Worm (Caenorhabditis elegans) whole organism, L4 larva: ENCODE data around the gene F08D12.12.

Source experiments
- F10B5.3 ChIP-seq: sonication (generic microtip); optimal IDR thresholded peaks from 2 replicates; lab custom pipeline; 2016; ENCODE audit warnings: mild to moderate bottlenecking, missing genetic modification characterization, missing compliant biosample characterization
- F26F4.8 ChIP-seq: fragments of 200-800 bp; sonication (Bioruptor generic); conservative IDR thresholded peaks from 2 replicates; pipeline ENCODE4 v1.3.6; 2022; ENCODE audit warnings: missing genetic modification characterization, missing compliant biosample characterization
- F49E8.2 ChIP-seq: sonication (generic microtip); optimal IDR thresholded peaks from 2 replicates; lab custom pipeline; 2016; ENCODE audit warnings: missing compliant biosample characterization, mild to moderate bottlenecking, missing genetic modification characterization, borderline replicate concordance
- Y75B8A.6 ChIP-seq: fragments of 200-800 bp; sonication (Bioruptor generic); IDR thresholded peaks from 2 replicates; pipeline ENCODE4 v1.3.6; 2022; ENCODE audit warnings: missing genetic modification reagents, missing genetic modification characterization, missing compliant biosample characterization
- ZK546.5 ChIP-seq, 2 experiments: sonication (generic microtip); optimal IDR thresholded peaks; 2 replicates each; lab custom pipeline; 2017; ENCODE audit warnings: missing biosample characterization in 2 of 2, missing genetic modification characterization in 2 of 2
- aha-1 ChIP-seq: fragments of 150-350 bp; peaks from one replicate; lab custom pipeline; 2014; ENCODE audit warnings: missing biosample characterization, missing genetic modification characterization
- aly-2 ChIP-seq: sonication (generic microtip); optimal IDR thresholded peaks from 2 replicates; lab custom pipeline; 2018; ENCODE audit warnings: missing biosample characterization, missing genetic modification characterization
- ama-1 ChIP-seq: fragments of 150-350 bp; optimal IDR thresholded peaks from 2 replicates; lab custom pipeline; 2014; ENCODE audit warnings: inconsistent platforms, mixed read lengths
- attf-4 ChIP-seq: sonication (generic microtip); optimal IDR thresholded peaks from 3 replicates; lab custom pipeline; 2017; ENCODE audit warnings: missing biosample characterization, missing genetic modification characterization
- ceh-28 ChIP-seq: fragments of 150-350 bp; optimal IDR thresholded peaks from 2 replicates; lab custom pipeline; 2014; ENCODE audit warnings: missing biosample characterization, missing genetic modification reagents, missing genetic modification characterization
- ceh-32 ChIP-seq: sonication (generic microtip); optimal IDR thresholded peaks from 2 replicates; lab custom pipeline; 2016; ENCODE audit warnings: mild to moderate bottlenecking, missing genetic modification characterization, missing compliant biosample characterization; ENCODE audit not compliant: poor library complexity
- daf-12 ChIP-seq: fragments of 150-350 bp; optimal IDR thresholded peaks from 2 replicates; lab custom pipeline; 2014; ENCODE audit warnings: missing biosample characterization, missing genetic modification reagents, missing genetic modification characterization
- daf-19 ChIP-seq: fragments of 200-800 bp; sonication (Bioruptor generic); conservative IDR thresholded peaks from 2 replicates; pipeline ENCODE4 v1.3.6; 2022; ENCODE audit warnings: missing genetic modification characterization, missing compliant biosample characterization
- dmd-8 ChIP-seq: fragments of 200-800 bp; sonication (Bioruptor generic); IDR thresholded peaks from 2 replicates; pipeline ENCODE4 v1.3.6; 2022; ENCODE audit warnings: missing genetic modification characterization, missing compliant biosample characterization
- duxl-1 ChIP-seq: sonication (generic microtip); optimal IDR thresholded peaks from 2 replicates; lab custom pipeline; 2016; ENCODE audit warnings: mild to moderate bottlenecking, missing genetic modification characterization, moderate library complexity, missing compliant biosample characterization; ENCODE audit not compliant: poor library complexity
- egl-27 ChIP-seq: sonication (generic microtip); optimal IDR thresholded peaks from 3 replicates; lab custom pipeline; 2017; ENCODE audit warnings: missing biosample characterization, missing genetic modification reagents, missing genetic modification characterization
- hlh-11 ChIP-seq: fragments of 200-800 bp; sonication (Bioruptor generic); optimal IDR thresholded peaks from 2 replicates; lab custom pipeline; 2018; ENCODE audit warnings: mild to moderate bottlenecking, missing genetic modification characterization, missing compliant biosample characterization
- hlh-30 ChIP-seq: sonication (generic microtip); optimal IDR thresholded peaks from 2 replicates; lab custom pipeline; 2017; ENCODE audit warnings: antibody characterized with exemption, mild to moderate bottlenecking, missing genetic modification characterization, missing compliant biosample characterization; ENCODE audit not compliant: insufficient read depth
- hmg-1.1 ChIP-seq: fragments of 200-800 bp; sonication (Bioruptor generic); IDR thresholded peaks from 2 replicates; pipeline ENCODE4 v1.3.6; 2022; ENCODE audit warnings: missing genetic modification reagents, missing genetic modification characterization, missing compliant biosample characterization
- lim-7 ChIP-seq: fragments of 200-800 bp; sonication (Bioruptor generic); IDR thresholded peaks from 2 replicates; pipeline ENCODE4 v1.3.6; 2022; ENCODE audit warnings: missing genetic modification characterization, missing compliant biosample characterization
- lin-15B ChIP-seq: fragments of 150-350 bp; sonication (generic microtip); optimal IDR thresholded peaks from 3 replicates; lab custom pipeline; 2014; ENCODE audit warnings: missing biosample characterization, missing genetic modification characterization
- lin-38 ChIP-seq: fragments of 200-800 bp; sonication (Bioruptor generic); IDR thresholded peaks from 2 replicates; pipeline ENCODE4 v1.3.6; 2022; ENCODE audit warnings: missing genetic modification reagents, missing genetic modification characterization, missing compliant biosample characterization
- lin-39 ChIP-seq: fragments of 150-350 bp; optimal IDR thresholded peaks from 2 replicates; lab custom pipeline; 2014; ENCODE audit warnings: missing biosample characterization, missing genetic modification reagents, missing genetic modification characterization
- madf-9 ChIP-seq: fragments of 200-800 bp; sonication (Bioruptor generic); conservative IDR thresholded peaks from 2 replicates; pipeline ENCODE4 v1.3.6; 2022; ENCODE audit warnings: missing genetic modification reagents, missing genetic modification characterization, missing compliant biosample characterization
- mdt-29 ChIP-seq: fragments of 200-800 bp; sonication (Bioruptor generic); IDR thresholded peaks from 2 replicates; pipeline ENCODE4 v1.3.6; 2022; ENCODE audit warnings: missing genetic modification reagents, missing genetic modification characterization, missing compliant biosample characterization
- mxl-3 ChIP-seq: fragments of 200-800 bp; sonication (Bioruptor generic); optimal IDR thresholded peaks from 2 replicates; lab custom pipeline; 2018; ENCODE audit warnings: mild to moderate bottlenecking, missing genetic modification characterization, missing compliant biosample characterization
- nhr-102 ChIP-seq: sonication (generic microtip); optimal IDR thresholded peaks from 2 replicates; lab custom pipeline; 2016; ENCODE audit warnings: mild to moderate bottlenecking, missing genetic modification characterization, moderate library complexity, missing compliant biosample characterization
- nhr-237 ChIP-seq: sonication (generic microtip); optimal IDR thresholded peaks from 2 replicates; lab custom pipeline; 2017; ENCODE audit warnings: missing biosample characterization, missing genetic modification characterization
- nhr-41 ChIP-seq: fragments of 200-800 bp; sonication (Bioruptor generic); IDR thresholded peaks from 2 replicates; pipeline ENCODE4 v1.3.6; 2022; ENCODE audit warnings: missing genetic modification reagents, missing genetic modification characterization, missing compliant biosample characterization
- nhr-48 ChIP-seq: sonication (generic microtip); optimal IDR thresholded peaks from 2 replicates; lab custom pipeline; 2016; ENCODE audit warnings: mild to moderate bottlenecking, missing genetic modification characterization, missing compliant biosample characterization
- nhr-77 ChIP-seq: fragments of 150-350 bp; optimal IDR thresholded peaks from 2 replicates; lab custom pipeline; 2014; ENCODE audit warnings: missing biosample characterization, missing genetic modification characterization
- saeg-2 ChIP-seq: fragments of 200-800 bp; sonication (Bioruptor generic); IDR thresholded peaks from 2 replicates; pipeline ENCODE4 v1.3.6; 2022; ENCODE audit warnings: missing genetic modification reagents, missing genetic modification characterization, missing compliant biosample characterization
- set-16 ChIP-seq: fragments of 200-800 bp; sonication (Bioruptor generic); IDR thresholded peaks from 2 replicates; pipeline ENCODE4 v1.3.6; 2022; ENCODE audit warnings: missing genetic modification reagents, missing genetic modification characterization, missing compliant biosample characterization
- snpc-1.2 ChIP-seq: fragments of 200-800 bp; sonication (Bioruptor generic); IDR thresholded peaks from 2 replicates; pipeline ENCODE4 v1.3.6; 2022; ENCODE audit warnings: missing genetic modification reagents, missing genetic modification characterization, missing compliant biosample characterization
- snpc-4 ChIP-seq: fragments of 150-350 bp; optimal IDR thresholded peaks from 2 replicates; lab custom pipeline; 2014; ENCODE audit warnings: missing biosample characterization, missing genetic modification characterization
- spr-3 ChIP-seq: fragments of 200-800 bp; sonication (Bioruptor generic); optimal IDR thresholded peaks from 2 replicates; lab custom pipeline; 2018; ENCODE audit warnings: mild to moderate bottlenecking, missing genetic modification characterization, missing compliant biosample characterization
- tra-1 ChIP-seq: fragments of 200-800 bp; sonication (Bioruptor generic); IDR thresholded peaks from 2 replicates; pipeline ENCODE4 v1.3.6; 2022; ENCODE audit warnings: missing genetic modification reagents, missing genetic modification characterization, missing compliant biosample characterization
- unc-130 ChIP-seq: sonication (generic microtip); optimal IDR thresholded peaks from 2 replicates; lab custom pipeline; 2016; ENCODE audit warnings: missing genetic modification reagents, missing genetic modification characterization, missing compliant biosample characterization
- vab-7 ChIP-seq: fragments of 200-800 bp; sonication (Bioruptor generic); IDR thresholded peaks from 2 replicates; pipeline ENCODE4 v1.3.6; 2022; ENCODE audit warnings: missing genetic modification reagents, missing genetic modification characterization, missing compliant biosample characterization
- zip-2 ChIP-seq: fragments of 150-350 bp; optimal IDR thresholded peaks from 2 replicates; lab custom pipeline; 2014; ENCODE audit warnings: missing biosample characterization, missing genetic modification characterization
- ztf-7 ChIP-seq: fragments of 150-350 bp; optimal IDR thresholded peaks from 2 replicates; lab custom pipeline; 2014; ENCODE audit warnings: missing biosample characterization, missing genetic modification characterization

F08D12.12 gene

DNA sequence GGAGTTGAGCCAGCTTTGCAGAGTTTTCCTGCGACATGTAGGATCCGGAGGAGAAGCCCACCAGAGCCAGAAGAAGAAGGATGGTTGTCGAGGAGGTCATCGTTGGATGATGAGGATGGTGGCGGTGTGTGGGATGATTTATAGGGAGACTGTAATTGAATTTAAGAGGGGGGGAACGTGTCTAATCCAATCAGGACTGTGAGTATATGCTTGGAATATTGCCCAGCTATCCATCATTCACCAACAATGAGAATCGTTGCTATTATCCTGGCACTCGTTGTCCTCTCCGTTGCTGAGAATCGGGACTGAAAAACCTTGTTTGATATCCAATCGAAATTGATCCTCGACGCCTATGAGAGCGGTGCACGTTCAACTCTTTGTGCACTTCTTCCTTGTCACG lies 39.2 kb upstream of the F08D12.12 start, which contains the start of gene K12H6.5:
Gene K12H6.5, minus strand, starts transcription at position 101 of the 400 bp plus-strand sequence.
- no peak for TF ChIP-seq snpc-4 (tag; lab: Kevin White, UChicago)
- no peak for TF ChIP-seq F26F4.8 (GFP tag; lab: Robert Waterston, UW)
- no peak for TF ChIP-seq hlh-30 (tag; lab: Kevin White, UChicago)
- TF ChIP-seq duxl-1 (tag; lab: Kevin White, UChicago) = no peak
- no peak for TF ChIP-seq ZK546.5 (tag; optimal IDR thresholded peaks at IDR 0.05; lab: Kevin White, UChicago)
- TF ChIP-seq ceh-28 = no peak
- TF ChIP-seq F10B5.3 (tag; lab: Kevin White, UChicago) = no peak
- TF ChIP-seq egl-27 (tag; lab: Kevin White, UChicago) = no peak
- TF ChIP-seq lin-38 = no peak
- TF ChIP-seq ceh-32 (tag; lab: Kevin White, UChicago) = no peak
- no peak for TF ChIP-seq unc-130 (GFP tag; lab: Kevin White, UChicago)
- TF ChIP-seq lin-39 (tag; lab: Kevin White, UChicago) = no peak
- TF ChIP-seq vab-7 (GFP tag; lab: Robert Waterston, UW) = no peak
- TF ChIP-seq, all 104 proteins: peak for 0

DNA sequence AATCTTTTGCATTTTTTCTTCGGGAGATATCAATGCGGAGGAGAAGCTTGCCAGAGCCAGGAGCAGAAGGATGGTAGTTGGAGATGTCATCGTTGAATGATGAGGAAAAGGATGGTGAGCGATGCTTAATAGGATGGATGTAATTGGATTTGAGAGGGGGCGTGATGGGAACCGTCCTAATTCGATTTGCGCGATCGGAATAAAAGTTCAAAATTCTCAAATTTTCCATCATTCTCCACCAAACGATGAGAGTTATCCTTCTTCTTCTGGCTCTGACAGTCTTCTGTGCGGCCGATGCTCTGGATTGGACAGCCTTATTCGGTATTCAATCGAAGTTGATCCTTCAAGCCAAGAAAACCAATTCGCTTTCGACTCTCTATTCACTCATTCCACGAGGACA lies 37.3 kb upstream of the F08D12.12 start, which contains the start of the genes K12H6.4 and K12H6.9:
Gene K12H6.4, minus strand, starts transcription at position 101 of the 400 bp plus-strand sequence.
Gene K12H6.9, plus strand, starts transcription at position 236 of the 400 bp plus-strand sequence.
- TF ChIP-seq spr-3 (GFP tag; lab: Kevin White, UChicago) (no peak), aly-2 (tag; lab: Kevin White, UChicago) (no peak)

ce11 chrII:2822435-2822920 lies 35.6 kb upstream of the F08D12.12 start, which contains the start of the genes fut-4 and K12H6.10:
Gene fut-4 (minus strand): TSS chrII:2822535.
Gene K12H6.10 (plus strand): TSS chrII:2822870.
- TF ChIP-seq hlh-11 = no peak
- no peak for TF ChIP-seq F49E8.2 (tag; lab: Kevin White, UChicago)
- no peak for TF ChIP-seq tra-1
- no peak for TF ChIP-seq ceh-28
- no peak for TF ChIP-seq dmd-8 (GFP tag; lab: Robert Waterston, UW)
- no peak for TF ChIP-seq zip-2 (tag; lab: Kevin White, UChicago)
- no peak for TF ChIP-seq lim-7 (GFP tag; lab: Robert Waterston, UW)
- no peak for TF ChIP-seq set-16 (GFP tag; lab: Robert Waterston, UW)
- TF ChIP-seq madf-9 = no peak
- TF ChIP-seq nhr-48 = no peak
- TF ChIP-seq F10B5.3 (tag; lab: Kevin White, UChicago) = no peak
- TF ChIP-seq saeg-2 (GFP tag; lab: Robert Waterston, UW) = no peak
- TF ChIP-seq ztf-7 (tag; lab: Kevin White, UChicago) = no peak
- TF ChIP-seq snpc-1.2 (GFP tag; lab: Robert Waterston, UW) = no peak
- TF ChIP-seq lin-15B (tag; lab: Kevin White, UChicago) = no peak
- TF ChIP-seq nhr-41 (GFP tag; lab: Robert Waterston, UW) = no peak
- TF ChIP-seq, all 104 proteins: peak for 0

DNA sequence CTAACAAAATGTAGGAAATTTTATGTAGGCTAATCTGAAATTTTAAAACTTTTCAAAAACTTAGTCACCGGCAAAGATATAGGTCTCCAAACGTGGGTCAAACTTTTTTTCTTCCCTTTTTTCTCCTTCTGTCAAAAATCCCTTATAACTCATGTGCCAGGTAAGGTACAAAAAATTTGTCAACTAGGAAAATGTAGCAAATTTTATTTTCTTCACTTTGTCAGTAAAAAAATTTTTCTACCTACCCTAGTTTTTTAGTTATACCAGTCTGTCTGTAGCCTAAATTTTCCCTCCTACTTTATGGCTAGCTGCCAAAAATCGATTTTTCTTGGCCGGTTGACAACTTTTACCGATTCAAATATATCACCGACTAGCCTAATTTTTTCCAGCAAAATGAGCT lies 29.8 kb upstream of the F08D12.12 start, which contains the start of gene set-13:
Gene set-13, plus strand, starts transcription at position 301 of the 400 bp plus-strand sequence.
- TF ChIP-seq nhr-48 (no peak), hmg-1.1 (GFP tag; lab: Robert Waterston, UW) (no peak), unc-130 (GFP tag; lab: Kevin White, UChicago) (no peak), attf-4 (tag; lab: Kevin White, UChicago) (no peak), snpc-4 (tag; lab: Kevin White, UChicago) (no peak), lin-15B (tag; lab: Kevin White, UChicago) (no peak), daf-19 (GFP tag; lab: Robert Waterston, UW) (no peak), mdt-29 (no peak), egl-27 (tag; lab: Kevin White, UChicago) (no peak), mxl-3 (no peak), nhr-102 (tag; lab: Kevin White, UChicago) (no peak), daf-12 (tag; lab: Kevin White, UChicago) (no peak), ama-1 (lab: Kevin White, UChicago) (no peak), aha-1 (tag; lab: Kevin White, UChicago) (no peak), nhr-77 (tag; lab: Kevin White, UChicago) (no peak), Y75B8A.6 (GFP tag; lab: Robert Waterston, UW) (no peak), nhr-237 (tag; lab: Kevin White, UChicago) (no peak), spr-3 (GFP tag; lab: Kevin White, UChicago) (no peak)
